Fruit fly (Drosophila melanogaster) whole organism, adult: Measurements from ENCODE around the gene Hip14.

Source experiments
- CG12768 ChIP-seq: fragments of 200-800 bp; sonication (Bioruptor generic); optimal IDR thresholded peaks from 2 replicates; lab custom pipeline; 2017; ENCODE audit warnings: missing biosample characterization, missing genetic modification characterization, mild to moderate bottlenecking, moderate library complexity, missing genetic modification reagents
- Mnt ChIP-seq: fragments of 200-800 bp; sonication (Bioruptor generic); optimal IDR thresholded peaks from 2 replicates; lab custom pipeline; 2016; ENCODE audit warnings: missing biosample characterization, mild to moderate bottlenecking, missing genetic modification characterization
- bab1 ChIP-seq: fragments of 200-800 bp; sonication (Bioruptor generic); optimal IDR thresholded peaks from 3 replicates; lab custom pipeline; 2019; ENCODE audit warnings: missing biosample characterization, mild to moderate bottlenecking, missing genetic modification characterization, moderate library complexity
- tj ChIP-seq: fragments of 200-800 bp; sonication (Bioruptor generic); optimal IDR thresholded peaks from 3 replicates; lab custom pipeline; 2017; ENCODE audit warnings: missing biosample characterization, mild to moderate bottlenecking, missing genetic modification characterization, moderate library complexity

DNA sequence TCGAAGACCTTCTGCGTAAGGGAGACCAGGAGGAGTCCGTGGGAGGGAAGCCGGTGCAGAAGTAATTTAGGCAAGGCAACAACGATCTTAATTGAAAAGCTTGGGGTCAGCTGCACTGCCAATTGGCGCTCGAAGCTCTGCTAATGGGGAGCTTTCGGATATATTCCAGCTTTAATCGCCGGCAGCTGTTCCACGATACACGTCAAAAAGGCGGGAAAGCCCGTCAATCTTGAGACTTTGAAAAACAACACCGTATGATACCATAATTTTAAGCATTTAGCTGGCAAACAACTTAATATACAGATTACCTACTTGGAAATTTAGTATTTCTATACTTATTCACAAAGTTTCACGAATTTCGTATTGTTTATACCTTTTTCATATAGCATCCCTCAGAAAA is 6.6 kb upstream of the Hip14 start:
- TF ChIP-seq Mnt (GFP tag; lab: Kevin White, UChicago) (no peak), bab1 (GFP tag; lab: Kevin White, UChicago) (no peak), CG12768 (GFP tag; lab: Kevin White, UChicago) (no peak), tj (GFP tag; lab: Kevin White, UChicago) (no peak)
